Worm (Caenorhabditis elegans): Measurements from ENCODE around the gene snrp-40.1.

DNA sequence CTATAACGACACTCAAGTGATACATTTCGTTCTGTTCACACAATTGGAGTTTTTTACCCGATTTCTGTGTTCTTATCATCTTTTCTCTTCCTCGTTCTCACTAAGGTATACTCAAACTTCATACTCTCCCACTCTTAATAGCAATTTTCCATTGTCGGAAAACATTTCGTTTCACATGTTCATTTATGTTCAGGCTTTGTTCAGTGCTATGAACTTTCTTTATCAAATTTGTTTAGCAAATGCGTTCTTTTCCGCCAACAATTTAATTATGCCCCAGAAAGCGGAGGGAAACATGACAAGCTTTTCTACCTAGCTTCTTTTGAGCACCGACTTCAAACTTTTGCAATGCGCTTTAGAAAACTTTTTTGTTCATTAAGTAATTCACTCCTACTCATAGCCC lies 45.9 kb upstream of the snrp-40.1 start:
- TF ChIP-seq ctbp-1 (GFP tag; IDR thresholded peaks at IDR 0.05): no peak
- TF ChIP-seq saeg-2 (GFP tag; IDR thresholded peaks at IDR 0.05): no peak
- TF ChIP-seq pqm-1 (tag; optimal IDR thresholded peaks at IDR 0.05): peak; percentile 5
- TF ChIP-seq hif-1 (tag; optimal IDR thresholded peaks at IDR 0.05): no peak
- TF ChIP-seq dpl-1 (GFP tag; optimal IDR thresholded peaks at IDR 0.05): no peak
- TF ChIP-seq lin-13 (GFP tag; optimal IDR thresholded peaks at IDR 0.05): no peak
- no peak for TF ChIP-seq lsy-2 (tag; optimal IDR thresholded peaks at IDR 0.05)
- no peak for TF ChIP-seq pha-4 (GFP tag; IDR thresholded peaks at IDR 0.05)
- no peak for TF ChIP-seq pha-4 (tag; optimal IDR thresholded peaks at IDR 0.05)
- no peak for TF ChIP-seq nhr-111 (GFP tag; optimal IDR thresholded peaks at IDR 0.05)
- TF ChIP-seq zfp-2 (tag; optimal IDR thresholded peaks at IDR 0.05): no peak
- no peak for TF ChIP-seq nhr-77 (tag; optimal IDR thresholded peaks at IDR 0.05)
- no peak for TF ChIP-seq spr-3 (GFP tag; optimal IDR thresholded peaks at IDR 0.05)

Measured in whole organism, L4 larva.